Worm (Caenorhabditis elegans) whole organism, L1 larva: Measurements from ENCODE around the gene Y47D7A.17.

Experiments
- Y116A8C.19 ChIP-seq: sonication (generic microtip); optimal IDR thresholded peaks from 2 replicates; lab custom pipeline; 2016; ENCODE audit warnings: missing compliant biosample characterization, missing genetic modification characterization, borderline replicate concordance
- alr-1 ChIP-seq: fragments of 200-800 bp; sonication (Bioruptor generic); optimal IDR thresholded peaks from 2 replicates; lab custom pipeline; 2018; ENCODE audit warnings: borderline replicate concordance, mild to moderate bottlenecking, missing genetic modification characterization, missing compliant biosample characterization
- ceh-63 ChIP-seq: fragments of 200-800 bp; sonication (Bioruptor generic); optimal IDR thresholded peaks from 2 replicates; lab custom pipeline; 2018; ENCODE audit warnings: mild to moderate bottlenecking, missing genetic modification characterization, missing compliant biosample characterization
- ceh-8 ChIP-seq: fragments of 200-800 bp; sonication (Bioruptor generic); optimal IDR thresholded peaks from 2 replicates; lab custom pipeline; 2018; ENCODE audit warnings: mild to moderate bottlenecking, missing genetic modification characterization, moderate library complexity, missing compliant biosample characterization
- ceh-82 ChIP-seq, 3 experiments: fragments of 150-350 bp in 1 of 3; sonication (generic microtip) in 2 of 3; optimal IDR thresholded peaks; 2 replicates each; lab custom pipeline; 2014 to 2017; ENCODE audit warnings: missing biosample characterization in 3 of 3, missing genetic modification characterization in 3 of 3
- efl-1 ChIP-seq, 4 experiments: fragments of 150-350 bp; optimal IDR thresholded peaks in 3 of 4; peaks in 1 of 4; 1 replicate in 1 of 4; 2 replicates in 3 of 4; lab custom pipeline; 2014; ENCODE audit warnings: missing biosample characterization in 2 of 4, missing genetic modification characterization in 2 of 4, missing genetic modification reagents in 2 of 4
- egl-13 ChIP-seq: sonication (generic microtip); optimal IDR thresholded peaks from 2 replicates; lab custom pipeline; 2016; ENCODE audit warnings: missing genotype, missing genetic modification reagents, missing genetic modification characterization, missing compliant biosample characterization
- elt-3 ChIP-seq, 6 experiments: fragments of 150-350 bp in 1 of 6; sonication (generic microtip); optimal IDR thresholded peaks; 2 replicates each; lab custom pipeline; 2017 to 2018; ENCODE audit warnings: missing biosample characterization in 6 of 6, missing genetic modification characterization in 6 of 6, inconsistent platforms in 1 of 6
- hlh-4 ChIP-seq: sonication (generic microtip); optimal IDR thresholded peaks from 2 replicates; lab custom pipeline; 2016; ENCODE audit warnings: mild to moderate bottlenecking, missing genetic modification characterization, missing compliant biosample characterization
- isw-1 ChIP-seq: fragments of 200-800 bp; sonication (Bioruptor generic); IDR thresholded peaks from 2 replicates; pipeline ENCODE4 v1.3.6; 2022; ENCODE audit warnings: missing genetic modification characterization, missing compliant biosample characterization
- jun-1 ChIP-seq: fragments of 150-350 bp; optimal IDR thresholded peaks from 2 replicates; lab custom pipeline; 2014; ENCODE audit warnings: missing biosample characterization, missing genetic modification reagents, missing genetic modification characterization
- lin-14 ChIP-seq: fragments of 200-800 bp; sonication (Bioruptor generic); optimal IDR thresholded peaks from 2 replicates; lab custom pipeline; 2018; ENCODE audit warnings: mild to moderate bottlenecking, missing genetic modification characterization, moderate library complexity, missing compliant biosample characterization
- lir-3 ChIP-seq: sonication (generic microtip); optimal IDR thresholded peaks from 2 replicates; lab custom pipeline; 2016; ENCODE audit warnings: mild to moderate bottlenecking, missing genetic modification characterization, moderate library complexity, missing compliant biosample characterization; ENCODE audit not compliant: poor library complexity
- nhr-12 ChIP-seq: sonication (generic microtip); optimal IDR thresholded peaks from 2 replicates; lab custom pipeline; 2017; ENCODE audit warnings: missing biosample characterization, missing genetic modification characterization
- nhr-237 ChIP-seq: fragments of 150-350 bp; optimal IDR thresholded peaks from 2 replicates; lab custom pipeline; 2014; ENCODE audit warnings: missing biosample characterization, missing genetic modification characterization
- nhr-90 ChIP-seq: sonication (generic microtip); optimal IDR thresholded peaks from 2 replicates; lab custom pipeline; 2016; ENCODE audit warnings: mild to moderate bottlenecking, missing genetic modification characterization, missing compliant biosample characterization; ENCODE audit not compliant: poor library complexity
- rnt-1 ChIP-seq: sonication (generic microtip); optimal IDR thresholded peaks from 2 replicates; lab custom pipeline; 2016; ENCODE audit warnings: mild to moderate bottlenecking, missing genetic modification characterization, moderate library complexity, missing compliant biosample characterization
- sptf-1 ChIP-seq: fragments of 150-350 bp; optimal IDR thresholded peaks from 2 replicates; lab custom pipeline; 2014; ENCODE audit warnings: missing biosample characterization, missing genetic modification characterization
- swsn-7 ChIP-seq: sonication (generic microtip); optimal IDR thresholded peaks from 2 replicates; lab custom pipeline; 2016; ENCODE audit warnings: missing genetic modification characterization, missing compliant biosample characterization
- tbx-2 ChIP-seq: sonication (generic microtip); optimal IDR thresholded peaks from 2 replicates; lab custom pipeline; 2016; ENCODE audit warnings: missing genetic modification characterization, missing compliant biosample characterization
- unc-30 ChIP-seq: sonication (generic microtip); optimal IDR thresholded peaks from 2 replicates; lab custom pipeline; 2017; ENCODE audit warnings: missing biosample characterization, missing genetic modification characterization
- unc-62 ChIP-seq: fragments of 150-350 bp; optimal IDR thresholded peaks from 2 replicates; lab custom pipeline; 2014; ENCODE audit warnings: missing biosample characterization, missing genetic modification reagents, missing genetic modification characterization
- zag-1 ChIP-seq: fragments of 150-350 bp; optimal IDR thresholded peaks from 2 replicates; lab custom pipeline; 2014; ENCODE audit warnings: missing biosample characterization, missing genetic modification characterization
- ztf-4 ChIP-seq: fragments of 150-350 bp; optimal IDR thresholded peaks from 2 replicates; lab custom pipeline; 2014; ENCODE audit warnings: missing biosample characterization, missing genetic modification characterization

The Y47D7A.17 gene

DNA sequence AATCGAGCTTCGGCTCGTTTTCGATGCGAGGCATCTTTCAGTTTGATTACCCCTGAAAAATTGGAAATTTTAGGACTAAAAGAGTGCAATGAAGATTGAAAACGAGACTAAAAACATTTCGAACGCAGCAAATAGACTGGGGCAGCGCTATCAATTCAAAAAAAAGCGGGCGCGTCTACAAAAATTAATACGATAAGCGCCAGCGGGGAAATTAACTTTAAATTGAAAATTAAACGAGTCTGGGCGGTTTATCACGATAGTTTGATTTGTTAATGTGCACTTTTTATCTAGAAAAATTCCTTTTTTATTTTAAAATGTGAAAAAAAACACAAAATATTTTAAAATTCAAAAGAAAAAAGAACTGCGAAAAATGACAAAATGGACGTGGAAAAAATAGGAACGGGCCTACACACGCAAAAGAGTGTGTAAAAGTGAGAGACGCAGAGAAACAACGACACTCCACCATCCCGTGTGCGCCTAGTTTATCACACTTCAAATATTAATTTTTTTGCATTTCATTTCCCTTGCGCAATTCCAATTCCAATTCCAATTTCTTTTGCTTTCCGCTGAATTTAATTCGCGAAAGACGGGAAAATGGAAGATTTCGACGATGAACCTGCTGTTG lies 40.2 kb downstream of the Y47D7A.17 start, which contains the start of the genes gmpr-1 and fipp-1 (continued):
- TF ChIP-seq nhr-237 (tag; lab: Kevin White, UChicago) (no peak), Y116A8C.19 (no peak), isw-1 (GFP tag; lab: Robert Waterston, UW) (peak; percentile 52), jun-1 (tag; lab: Kevin White, UChicago) (peak; percentile 33), rnt-1 (tag; lab: Kevin White, UChicago) (peak; percentile 74), hlh-4 (tag; lab: Kevin White, UChicago) (no peak), ceh-8 (GFP tag; lab: Kevin White, UChicago) (peak; percentile 38), egl-13 (tag; lab: Kevin White, UChicago) (peak; percentile 22), lir-3 (tag; lab: Kevin White, UChicago) (no peak), elt-3 (tag; optimal IDR thresholded peaks at IDR 0.05; lab: Kevin White, UChicago) (peak in 2 of 6 experiments; percentile 7 to 54), ztf-4 (no peak), nhr-12 (tag; lab: Kevin White, UChicago) (no peak), ceh-82 (tag; optimal IDR thresholded peaks at IDR 0.05; lab: Kevin White, UChicago) (peak; percentile 33 to 71 (median 45)), unc-30 (no peak)
- TF ChIP-seq, all 84 proteins: peak for 36

DNA sequence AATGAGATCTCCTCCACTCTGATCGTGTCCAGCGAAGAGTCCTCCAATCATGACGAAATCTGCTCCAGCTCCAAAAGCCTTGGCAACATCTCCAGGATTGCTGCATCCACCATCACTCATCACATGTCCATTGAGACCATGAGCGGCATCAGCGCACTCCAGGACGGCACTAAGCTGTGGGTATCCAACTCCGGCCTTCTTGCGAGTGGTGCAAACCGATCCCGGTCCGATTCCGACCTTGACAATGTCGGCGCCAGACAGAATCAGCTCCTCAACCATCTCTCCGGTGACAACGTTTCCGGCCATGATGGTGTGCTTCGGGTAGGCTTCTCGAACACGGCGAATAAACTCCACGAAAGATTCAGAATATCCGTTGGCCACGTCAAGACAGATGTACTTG lies 41.1 kb downstream of the Y47D7A.17 start:
- peak; percentile 81 for TF ChIP-seq alr-1 (tag; lab: Kevin White, UChicago)
- TF ChIP-seq sptf-1: no peak
- no peak for TF ChIP-seq unc-62 (GFP tag; lab: Kevin White, UChicago)
- no peak for TF ChIP-seq swsn-7
- TF ChIP-seq zag-1 (tag; lab: Kevin White, UChicago): no peak
- no peak for TF ChIP-seq isw-1 (GFP tag; lab: Robert Waterston, UW)

DNA sequence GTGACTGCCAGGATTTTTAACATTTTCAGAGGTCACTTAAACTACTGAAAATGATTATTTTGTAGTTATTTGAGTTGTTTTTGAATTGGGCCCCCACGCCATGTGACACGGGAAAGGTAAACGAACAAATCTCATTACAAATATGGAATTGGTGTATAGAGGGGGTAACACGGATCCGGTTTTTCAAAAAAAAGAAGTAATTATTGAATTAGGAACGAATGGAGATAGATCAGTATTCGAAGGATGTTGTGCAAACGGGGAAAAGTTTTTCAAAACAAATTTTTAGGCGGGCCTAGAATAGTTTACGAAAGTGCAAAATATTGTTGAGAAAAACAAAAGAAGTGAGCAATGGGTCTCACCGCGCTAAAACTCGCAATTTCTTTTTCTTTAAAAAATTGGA lies 45.2 kb downstream of the Y47D7A.17 start, which contains the start of gene F32D1.11:
F32D1.11 (minus strand) TSS at position 101 of the 400 bp plus-strand sequence.
- TF ChIP-seq zag-1 (tag; lab: Kevin White, UChicago) (no peak), efl-1 (optimal IDR thresholded peaks at IDR 0.05; lab: Kevin White, UChicago) (no peak), efl-1 (GFP tag; optimal IDR thresholded peaks at IDR 0.05 in 1 of 2; lab: Kevin White, UChicago) (peak in 1 of 2 experiments; percentile 26)

DNA sequence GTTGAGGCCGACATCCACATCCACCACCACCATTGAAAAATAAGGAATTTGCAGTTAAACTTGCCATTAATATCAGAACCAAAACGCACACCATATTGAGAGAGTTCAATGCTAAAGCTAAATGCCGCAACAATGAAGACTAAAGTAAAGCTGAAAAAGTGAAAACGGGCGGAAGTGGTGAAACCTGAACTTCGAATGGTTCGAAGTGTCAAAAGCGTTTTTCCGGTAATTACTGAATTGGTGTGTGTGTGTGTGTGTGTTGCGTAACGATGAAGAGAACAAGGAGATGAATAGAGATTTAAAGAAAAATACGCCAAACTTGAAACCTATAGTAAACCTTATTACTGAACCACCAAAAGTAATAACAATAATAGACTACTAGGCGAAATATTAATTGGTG lies 47.1 kb downstream of the Y47D7A.17 start, which contains the start of gene grl-13:
grl-13 (minus strand) TSS at position 101 of the 400 bp plus-strand sequence.
- no peak for TF ChIP-seq nhr-90
- TF ChIP-seq ceh-63 (GFP tag; lab: Kevin White, UChicago): no peak
- no peak for TF ChIP-seq lin-14
- TF ChIP-seq unc-62 (GFP tag; lab: Kevin White, UChicago): no peak
- TF ChIP-seq tbx-2 (tag; lab: Kevin White, UChicago): no peak
